Fruit fly (Drosophila melanogaster): ENCODE measurements around the gene knk.

DNA sequence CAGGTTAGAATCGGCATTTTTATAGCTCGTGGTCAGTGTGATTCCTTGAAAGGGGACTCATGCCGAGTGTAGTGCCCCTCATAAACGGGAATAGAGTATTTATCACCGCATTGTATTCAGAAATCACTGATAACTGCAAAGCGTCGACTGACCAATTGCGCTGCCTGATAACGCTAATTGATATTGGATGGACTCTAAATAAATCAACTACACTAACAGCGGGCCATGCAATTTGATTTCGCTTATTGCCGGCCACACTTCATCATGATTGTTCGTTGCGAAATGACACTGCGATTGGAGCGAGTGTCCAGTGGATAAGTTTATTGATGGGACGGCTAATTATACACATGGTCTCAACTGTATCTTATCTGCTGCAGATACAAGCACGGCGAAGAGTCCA, 5.9 kb downstream of the knk start:
- TF ChIP-seq EcR (GFP tag; optimal IDR thresholded peaks at IDR 0.05) (no peak), rn (GFP tag; IDR thresholded peaks at IDR 0.05) (no peak), CG12605 (GFP tag; IDR thresholded peaks at IDR 0.05) (no peak), Pif1B (GFP tag; optimal IDR thresholded peaks at IDR 0.05) (no peak), CG4496 (GFP tag; IDR thresholded peaks at IDR 0.05) (no peak), CG17806 (tag; optimal IDR thresholded peaks at IDR 0.05) (no peak), CG8301 (tag; optimal IDR thresholded peaks at IDR 0.05) (no peak), gl (tag; optimal IDR thresholded peaks at IDR 0.05) (no peak)

Data from whole organism, pupa.